Worm (Caenorhabditis elegans) whole organism, young adult: ENCODE measurements around the gene srh-218.

Experiments
- F37B4.10 ChIP-seq: fragments of 200-800 bp; sonication (Bioruptor generic); IDR thresholded peaks from 2 replicates; pipeline ENCODE4 v1.3.6; 2022; ENCODE audit warnings: missing genetic modification characterization, missing compliant biosample characterization
- F55B11.4 ChIP-seq: sonication (generic microtip); optimal IDR thresholded peaks from 2 replicates; lab custom pipeline; 2016; ENCODE audit warnings: missing compliant biosample characterization, missing genetic modification characterization, borderline replicate concordance; ENCODE audit not compliant: insufficient read depth
- F57C9.4 ChIP-seq: sonication (generic microtip); optimal IDR thresholded peaks from 2 replicates; lab custom pipeline; 2017; ENCODE audit warnings: mild to moderate bottlenecking, missing genetic modification characterization, missing compliant biosample characterization
- Y53F4B.3 ChIP-seq: fragments of 200-800 bp; sonication (Bioruptor generic); IDR thresholded peaks from 2 replicates; pipeline ENCODE4 v1.3.6; 2022; ENCODE audit warnings: missing genetic modification reagents, missing genetic modification characterization, missing compliant biosample characterization
- ZK185.1 ChIP-seq: sonication (generic microtip); optimal IDR thresholded peaks from 2 replicates; lab custom pipeline; 2016; ENCODE audit warnings: mild to moderate bottlenecking, missing genetic modification characterization, missing compliant biosample characterization; ENCODE audit not compliant: poor library complexity, severe bottlenecking
- aptf-2 ChIP-seq: fragments of 200-800 bp; sonication (Bioruptor generic); conservative IDR thresholded peaks from 2 replicates; pipeline ENCODE4 v1.3.6; 2022; ENCODE audit warnings: missing genetic modification reagents, missing genetic modification characterization, missing compliant biosample characterization
- athp-1 ChIP-seq: sonication (generic microtip); optimal IDR thresholded peaks from 2 replicates; lab custom pipeline; 2017; ENCODE audit warnings: mild to moderate bottlenecking, missing genetic modification characterization, missing compliant biosample characterization
- attf-5 ChIP-seq: fragments of 200-800 bp; sonication (Bioruptor generic); optimal IDR thresholded peaks from 2 replicates; lab custom pipeline; 2018; ENCODE audit warnings: mild to moderate bottlenecking, missing genetic modification characterization, missing compliant biosample characterization
- attf-6 ChIP-seq: fragments of 200-800 bp; sonication (Bioruptor generic); IDR thresholded peaks from 2 replicates; pipeline ENCODE4 v1.3.6; 2022; ENCODE audit warnings: missing genetic modification reagents, missing genetic modification characterization, missing compliant biosample characterization
- cebp-1 ChIP-seq, 2 experiments: fragments of 200-800 bp in 1 of 2; sonication (Bioruptor generic) in 1 of 2; sonication (generic microtip) in 1 of 2; IDR thresholded peaks in 1 of 2; optimal IDR thresholded peaks in 1 of 2; 2 replicates each; pipeline versions ENCODE4 v1.3.6 to Lab custom; 2017 to 2022; ENCODE audit warnings: missing compliant biosample characterization in 2 of 2, missing genetic modification characterization in 2 of 2, mild to moderate bottlenecking in 1 of 2, missing genetic modification reagents in 1 of 2, moderate library complexity in 1 of 2
- ceh-100 ChIP-seq: fragments of 200-800 bp; sonication (Bioruptor generic); IDR thresholded peaks from 2 replicates; pipeline ENCODE4 v1.3.6; 2022; ENCODE audit warnings: missing genetic modification reagents, missing genetic modification characterization, missing compliant biosample characterization
- ceh-58 ChIP-seq: fragments of 200-800 bp; sonication (Bioruptor generic); IDR thresholded peaks from 2 replicates; pipeline ENCODE4 v1.3.6; 2022; ENCODE audit warnings: missing genetic modification characterization, missing compliant biosample characterization
- dpff-1 ChIP-seq: sonication (generic microtip); optimal IDR thresholded peaks from 2 replicates; lab custom pipeline; 2017; ENCODE audit warnings: mild to moderate bottlenecking, missing genetic modification characterization, missing compliant biosample characterization
- dpl-1 ChIP-seq: fragments of 150-350 bp; optimal IDR thresholded peaks from 2 replicates; lab custom pipeline; 2014; ENCODE audit warnings: missing biosample characterization, missing genetic modification reagents, missing genetic modification characterization
- egl-18 ChIP-seq: fragments of 200-800 bp; sonication (Bioruptor generic); IDR thresholded peaks from 2 replicates; pipeline ENCODE4 v1.3.6; 2022; ENCODE audit warnings: missing genetic modification reagents, missing genetic modification characterization, missing compliant biosample characterization
- ekl-4 ChIP-seq: fragments of 200-800 bp; sonication (Bioruptor generic); IDR thresholded peaks from 2 replicates; pipeline ENCODE4 v1.3.6; 2022; ENCODE audit warnings: missing genetic modification reagents, missing genetic modification characterization, missing compliant biosample characterization
- him-1 ChIP-seq: sonication (generic microtip); optimal IDR thresholded peaks from 2 replicates; lab custom pipeline; 2016; ENCODE audit warnings: missing genotype, missing genetic modification reagents, missing genetic modification characterization, missing compliant biosample characterization
- hrde-1 ChIP-seq: sonication (generic microtip); optimal IDR thresholded peaks from 2 replicates; lab custom pipeline; 2016; ENCODE audit warnings: missing genetic modification characterization, mild to moderate bottlenecking, missing compliant biosample characterization, moderate library complexity, missing genotype, missing genetic modification reagents, borderline replicate concordance
- lag-1 ChIP-seq: fragments of 200-800 bp; sonication (Bioruptor generic); IDR thresholded peaks from 2 replicates; pipeline ENCODE4 v1.3.6; 2022; ENCODE audit warnings: missing genetic modification reagents, missing genetic modification characterization, missing compliant biosample characterization
- let-526 ChIP-seq: fragments of 200-800 bp; sonication (Bioruptor generic); IDR thresholded peaks from 2 replicates; pipeline ENCODE4 v1.3.6; 2022; ENCODE audit warnings: missing genetic modification reagents, missing genetic modification characterization, missing compliant biosample characterization
- lin-35 ChIP-seq, 3 experiments: fragments of 150-350 bp in 2 of 3; sonication (generic microtip) in 1 of 3; optimal IDR thresholded peaks; 2 replicates each; lab custom pipeline; 2014 to 2018; ENCODE audit warnings: missing biosample characterization in 3 of 3, missing genetic modification characterization in 3 of 3, missing genetic modification reagents in 3 of 3
- lsl-1 ChIP-seq: fragments of 200-800 bp; sonication (Bioruptor generic); optimal IDR thresholded peaks from 2 replicates; lab custom pipeline; 2018; ENCODE audit warnings: mild to moderate bottlenecking, missing genetic modification characterization, moderate library complexity, missing compliant biosample characterization
- madf-8 ChIP-seq: fragments of 200-800 bp; sonication (Bioruptor generic); conservative IDR thresholded peaks from 2 replicates; pipeline ENCODE4 v1.3.6; 2022; ENCODE audit warnings: missing genetic modification reagents, missing genetic modification characterization, missing compliant biosample characterization
- mcd-1 ChIP-seq: fragments of 200-800 bp; sonication (Bioruptor generic); IDR thresholded peaks from 2 replicates; pipeline ENCODE4 v1.3.6; 2022; ENCODE audit warnings: missing genetic modification reagents, missing genetic modification characterization, missing compliant biosample characterization
- mxl-1 ChIP-seq: sonication (generic microtip); optimal IDR thresholded peaks from 2 replicates; lab custom pipeline; 2016; ENCODE audit warnings: missing genetic modification characterization, missing compliant biosample characterization
- nfyb-1 ChIP-seq: fragments of 200-800 bp; sonication (Bioruptor generic); IDR thresholded peaks from 2 replicates; pipeline ENCODE4 v1.3.6; 2022; ENCODE audit warnings: missing genetic modification reagents, missing genetic modification characterization, missing compliant biosample characterization
- nhr-120 ChIP-seq: fragments of 200-800 bp; sonication (Bioruptor generic); IDR thresholded peaks from 2 replicates; pipeline ENCODE4 v1.3.6; 2022; ENCODE audit warnings: missing genetic modification characterization, missing compliant biosample characterization
- nhr-80 ChIP-seq: sonication (generic microtip); optimal IDR thresholded peaks from 2 replicates; lab custom pipeline; 2016; ENCODE audit warnings: missing genetic modification characterization, missing compliant biosample characterization
- rcor-1 ChIP-seq: fragments of 200-800 bp; sonication (Bioruptor generic); IDR thresholded peaks from 2 replicates; pipeline ENCODE4 v1.3.6; 2022; ENCODE audit warnings: missing genetic modification reagents, missing genetic modification characterization, missing compliant biosample characterization
- rpc-1 ChIP-seq, 2 experiments: fragments of 150-350 bp in 1 of 2; sonication (generic microtip) in 1 of 2; optimal IDR thresholded peaks; 2 replicates each; lab custom pipeline; 2014 to 2018; ENCODE audit warnings: missing biosample characterization in 1 of 2, missing genetic modification characterization in 1 of 2, missing genetic modification reagents in 1 of 2, missing genotype in 1 of 2
- snpc-1.1 ChIP-seq: sonication (generic microtip); optimal IDR thresholded peaks from 2 replicates; lab custom pipeline; 2017; ENCODE audit warnings: missing genetic modification characterization, mild to moderate bottlenecking, missing compliant biosample characterization, antibody characterized with exemption, moderate library complexity, missing genotype, missing genetic modification reagents; ENCODE audit not compliant: insufficient read depth
- snpc-1.3 ChIP-seq: sonication (generic microtip); optimal IDR thresholded peaks from 2 replicates; lab custom pipeline; 2017; ENCODE audit warnings: missing genetic modification characterization, mild to moderate bottlenecking, missing compliant biosample characterization, antibody characterized with exemption, moderate library complexity, missing genotype, missing genetic modification reagents; ENCODE audit not compliant: insufficient read depth
- tbx-9 ChIP-seq: sonication (generic microtip); optimal IDR thresholded peaks from 2 replicates; lab custom pipeline; 2016; ENCODE audit warnings: borderline replicate concordance, missing genetic modification characterization, inconsistent platforms, missing compliant biosample characterization
- xnd-1 ChIP-seq: sonication (generic microtip); optimal IDR thresholded peaks from 2 replicates; lab custom pipeline; 2016; ENCODE audit warnings: missing genotype, missing genetic modification reagents, missing genetic modification characterization, missing compliant biosample characterization
- zfh-2 ChIP-seq: fragments of 200-800 bp; sonication (Bioruptor generic); conservative IDR thresholded peaks from 2 replicates; pipeline ENCODE4 v1.3.6; 2022; ENCODE audit warnings: missing genetic modification reagents, missing genetic modification characterization, missing compliant biosample characterization
- zim-3 ChIP-seq: sonication (generic microtip); optimal IDR thresholded peaks from 2 replicates; lab custom pipeline; 2017; ENCODE audit warnings: mild to moderate bottlenecking, missing genetic modification characterization, moderate library complexity, missing compliant biosample characterization
- ztf-25 ChIP-seq: fragments of 200-800 bp; sonication (Bioruptor generic); IDR thresholded peaks from 2 replicates; pipeline ENCODE4 v1.3.6; 2022; ENCODE audit warnings: missing genetic modification reagents, missing genetic modification characterization, missing compliant biosample characterization
- ztf-28 ChIP-seq: fragments of 200-800 bp; sonication (Bioruptor generic); IDR thresholded peaks from 2 replicates; pipeline ENCODE4 v1.3.6; 2022; ENCODE audit warnings: missing genetic modification reagents, missing genetic modification characterization, missing compliant biosample characterization

Gene srh-218

DNA sequence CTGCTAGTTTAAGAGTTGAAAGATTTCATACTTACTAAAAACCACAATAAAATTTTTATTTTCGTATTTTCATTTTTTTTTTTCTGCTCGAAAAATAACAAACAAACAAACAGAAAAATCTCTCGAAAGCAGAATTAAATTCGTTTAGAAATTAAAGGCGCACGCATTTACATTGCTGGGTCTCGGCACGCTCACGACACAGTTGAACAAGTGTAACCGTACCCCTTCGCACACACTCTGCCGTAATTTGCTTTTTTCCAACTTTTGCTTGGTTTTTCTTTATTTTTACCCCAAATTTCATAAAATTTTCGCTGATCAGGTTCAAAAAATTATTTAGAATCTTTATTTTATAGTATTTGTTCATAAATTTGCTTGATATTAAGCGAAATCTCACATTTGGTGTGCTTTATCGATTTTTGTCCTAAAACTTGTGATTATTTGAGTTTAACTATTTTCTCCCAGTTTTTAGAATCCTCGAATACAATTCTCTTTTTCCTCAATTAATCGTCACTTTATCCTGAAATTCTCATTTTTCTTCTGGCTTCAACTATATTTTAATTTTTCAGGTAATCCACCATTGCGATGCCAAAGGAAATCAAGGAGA is 17.9 kb downstream of the srh-218 start, which contains the start of gene rpl-38 (continued):
- TF ChIP-seq lin-35 (GFP tag; optimal IDR thresholded peaks at IDR 0.05; lab: Kevin White, UChicago) = peak in 1 of 3 experiments; percentile 81
- TF ChIP-seq let-526 (GFP tag; lab: Robert Waterston, UW) = no peak
- peak; percentile 49 for TF ChIP-seq madf-8
- no peak for TF ChIP-seq F37B4.10 (GFP tag; lab: Robert Waterston, UW)
- peak; percentile 11 for TF ChIP-seq attf-5 (GFP tag; lab: Kevin White, UChicago)
- no peak for TF ChIP-seq hrde-1
- TF ChIP-seq snpc-1.3 (tag; lab: Kevin White, UChicago) = peak; percentile 85
- no peak for TF ChIP-seq aptf-2
- TF ChIP-seq mxl-1 (tag; lab: Kevin White, UChicago) = no peak
- TF ChIP-seq nfyb-1 (GFP tag; lab: Robert Waterston, UW) = peak; percentile 85
- TF ChIP-seq cebp-1 (GFP tag; IDR thresholded peaks at IDR 0.05; lab: Robert Waterston, UW) = no peak
- TF ChIP-seq cebp-1 (tag; optimal IDR thresholded peaks at IDR 0.05; lab: Kevin White, UChicago) = peak; percentile 64
- no peak for TF ChIP-seq nhr-80 (tag; lab: Kevin White, UChicago)
- no peak for TF ChIP-seq dpff-1 (tag; lab: Kevin White, UChicago)
- no peak for TF ChIP-seq athp-1 (tag; lab: Kevin White, UChicago)
- peak; percentile 38; the same call in 1 of the 2 replicates for TF ChIP-seq ceh-100 (GFP tag; lab: Robert Waterston, UW)
- peak; percentile 70 for TF ChIP-seq xnd-1 (tag; lab: Kevin White, UChicago)
- TF ChIP-seq lag-1 (GFP tag; lab: Robert Waterston, UW) = no peak
- peak; percentile 46; the same call in 1 of the 2 replicates for TF ChIP-seq attf-6
- TF ChIP-seq mcd-1 (GFP tag; lab: Robert Waterston, UW) = peak; percentile 75
- peak; percentile 50 for TF ChIP-seq ZK185.1 (tag; lab: Kevin White, UChicago)
- TF ChIP-seq ztf-28 (GFP tag; lab: Robert Waterston, UW) = no peak
- no peak for TF ChIP-seq ceh-58 (GFP tag; lab: Robert Waterston, UW)
- peak; percentile 52 for TF ChIP-seq dpl-1 (GFP tag; lab: Kevin White, UChicago)
- no peak for TF ChIP-seq tbx-9 (tag; lab: Kevin White, UChicago)
- TF ChIP-seq nhr-120 (GFP tag; lab: Robert Waterston, UW) = no peak
- peak; percentile 97 for TF ChIP-seq lsl-1 (GFP tag; lab: Kevin White, UChicago)
- no peak for TF ChIP-seq rpc-1 (optimal IDR thresholded peaks at IDR 0.05; lab: Kevin White, UChicago)
- peak; percentile 7 for TF ChIP-seq rpc-1 (tag; optimal IDR thresholded peaks at IDR 0.05; lab: Kevin White, UChicago)
- TF ChIP-seq F57C9.4 (tag; lab: Kevin White, UChicago) = no peak
- no peak for TF ChIP-seq zim-3 (tag; lab: Kevin White, UChicago)
- TF ChIP-seq egl-18 (GFP tag; lab: Robert Waterston, UW) = no peak
- TF ChIP-seq him-1 (tag; lab: Kevin White, UChicago) = peak; percentile 76
- TF ChIP-seq Y53F4B.3 (GFP tag; lab: Robert Waterston, UW) = no peak
- TF ChIP-seq ekl-4 (GFP tag; lab: Robert Waterston, UW) = peak; percentile 52
- no peak for TF ChIP-seq ztf-25 (GFP tag; lab: Robert Waterston, UW)
- peak; percentile 75 for TF ChIP-seq rcor-1 (GFP tag; lab: Robert Waterston, UW)
- no peak for TF ChIP-seq zfh-2 (GFP tag; lab: Robert Waterston, UW)
- TF ChIP-seq F55B11.4 (tag; lab: Kevin White, UChicago) = no peak
- peak; percentile 63 for TF ChIP-seq snpc-1.1 (tag; lab: Kevin White, UChicago)
